Fruit fly (Drosophila melanogaster) Kc167 (cell line): ENCODE results near the gene Muc12Ea.

Experiments used
- Myc ChIP-seq: fragments of >200 bp; optimal IDR thresholded peaks from 2 replicates; lab custom pipeline; 2017; ENCODE audit warnings: missing external identifiers
- h ChIP-seq: fragments of >200 bp; optimal IDR thresholded peaks from 3 replicates; lab custom pipeline; 2018; ENCODE audit warnings: missing external identifiers
- insv ChIP-seq: fragments of >200 bp; optimal IDR thresholded peaks from 3 replicates; lab custom pipeline; 2018; ENCODE audit warnings: missing external identifiers

dm6 chrX:14265149-14265548 lies 12.4 kb upstream of the Muc12Ea start:
- TF ChIP-seq Myc (lab: Kevin White, UChicago): no peak
- TF ChIP-seq h (lab: Kevin White, UChicago): no peak
- no peak for TF ChIP-seq insv (lab: Kevin White, UChicago)
